Fruit fly (Drosophila melanogaster): Measurements from ENCODE around the gene CG7484.

The CG7484 gene

DNA sequence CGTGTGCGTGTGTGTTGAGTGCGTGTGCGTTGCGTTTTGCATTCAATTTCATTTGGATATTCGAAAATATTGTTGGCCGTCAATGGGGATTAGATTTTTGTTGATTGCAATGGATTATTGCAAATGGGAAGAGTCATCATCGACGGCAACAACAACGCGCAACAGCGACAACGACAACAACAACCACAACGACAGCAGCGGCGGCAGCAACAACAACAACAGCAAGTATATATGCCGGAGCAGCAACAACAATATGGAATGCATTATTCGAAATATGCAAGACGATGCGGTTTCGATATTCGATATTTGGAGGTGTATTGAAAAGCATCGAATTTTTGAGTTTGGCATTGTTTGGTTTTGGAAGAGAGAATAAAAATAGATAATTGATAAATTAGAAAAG lies 12.4 kb upstream of the CG7484 start:
- TF ChIP-seq Dll (optimal IDR thresholded peaks at IDR 0.05) (no peak), usp (GFP tag; optimal IDR thresholded peaks at IDR 0.05) (no peak), EcR (GFP tag; optimal IDR thresholded peaks at IDR 0.05) (no peak)

- TF ChIP-seq CG8478 (optimal IDR thresholded peaks at IDR 0.05) = no peak
- no peak for TF ChIP-seq psq (optimal IDR thresholded peaks at IDR 0.05)
- TF ChIP-seq Dll (optimal IDR thresholded peaks at IDR 0.05) = no peak
- no peak for TF ChIP-seq EcR (GFP tag; optimal IDR thresholded peaks at IDR 0.05)
Observed at dm6 chr3L:17643985-17644905, 10.2 kb upstream of the CG7484 start.

dm6 chr3L:17644906-17645244 lies 9.5 kb upstream of the CG7484 start, which contains the start of gene Pep:
Gene Pep (minus strand): TSS chr3L:17645036.
- no peak for TF ChIP-seq usp (GFP tag; optimal IDR thresholded peaks at IDR 0.05)
- TF ChIP-seq CG8478 (optimal IDR thresholded peaks at IDR 0.05) = no peak
- no peak for TF ChIP-seq pan (optimal IDR thresholded peaks at IDR 0.05)
- no peak for TF ChIP-seq psq (optimal IDR thresholded peaks at IDR 0.05)
- TF ChIP-seq Dll (optimal IDR thresholded peaks at IDR 0.05) = no peak
- no peak for TF ChIP-seq EcR (GFP tag; optimal IDR thresholded peaks at IDR 0.05)

dm6 chr3L:17646637-17647036 lies 7.8 kb upstream of the CG7484 start, which contains the start of gene CG43085:
Gene CG43085 (minus strand): TSS chr3L:17646737.
- TF ChIP-seq pan (optimal IDR thresholded peaks at IDR 0.05) (no peak), psq (optimal IDR thresholded peaks at IDR 0.05) (no peak), CG8478 (optimal IDR thresholded peaks at IDR 0.05) (no peak), Dll (optimal IDR thresholded peaks at IDR 0.05) (no peak), usp (GFP tag; optimal IDR thresholded peaks at IDR 0.05) (no peak), EcR (GFP tag; optimal IDR thresholded peaks at IDR 0.05) (no peak)

DNA sequence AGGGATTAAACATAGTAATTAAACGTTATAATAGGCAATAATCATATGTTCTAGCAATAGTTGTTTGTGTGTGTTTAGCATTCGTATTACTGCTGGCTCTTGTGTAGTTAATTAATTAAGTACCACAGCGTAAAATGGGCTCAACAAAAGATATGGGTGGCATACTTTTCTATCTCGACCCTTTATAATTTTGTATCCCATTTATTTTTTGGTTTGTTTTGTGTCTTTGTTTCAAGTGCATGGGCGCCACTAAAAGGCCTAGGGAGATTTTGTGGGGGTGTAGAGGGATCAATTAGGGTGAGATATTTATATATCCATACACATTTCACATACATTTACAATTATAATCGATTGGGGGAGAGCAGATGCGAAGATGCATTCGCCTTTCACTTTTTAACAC lies 6.9 kb upstream of the CG7484 start:
- TF ChIP-seq Dll (optimal IDR thresholded peaks at IDR 0.05) (no peak), EcR (GFP tag; optimal IDR thresholded peaks at IDR 0.05) (no peak), CG8478 (optimal IDR thresholded peaks at IDR 0.05) (no peak), pan (optimal IDR thresholded peaks at IDR 0.05) (no peak), psq (optimal IDR thresholded peaks at IDR 0.05) (no peak), usp (GFP tag; optimal IDR thresholded peaks at IDR 0.05) (no peak)

dm6 chr3L:17651717-17652651 lies 2.4 kb upstream of the CG7484 start:
- TF ChIP-seq psq (optimal IDR thresholded peaks at IDR 0.05) (no peak), usp (GFP tag; optimal IDR thresholded peaks at IDR 0.05) (no peak), EcR (GFP tag; optimal IDR thresholded peaks at IDR 0.05) (no peak), pan (optimal IDR thresholded peaks at IDR 0.05) (no peak), CG8478 (optimal IDR thresholded peaks at IDR 0.05) (no peak), Dll (optimal IDR thresholded peaks at IDR 0.05) (no peak)

DNA sequence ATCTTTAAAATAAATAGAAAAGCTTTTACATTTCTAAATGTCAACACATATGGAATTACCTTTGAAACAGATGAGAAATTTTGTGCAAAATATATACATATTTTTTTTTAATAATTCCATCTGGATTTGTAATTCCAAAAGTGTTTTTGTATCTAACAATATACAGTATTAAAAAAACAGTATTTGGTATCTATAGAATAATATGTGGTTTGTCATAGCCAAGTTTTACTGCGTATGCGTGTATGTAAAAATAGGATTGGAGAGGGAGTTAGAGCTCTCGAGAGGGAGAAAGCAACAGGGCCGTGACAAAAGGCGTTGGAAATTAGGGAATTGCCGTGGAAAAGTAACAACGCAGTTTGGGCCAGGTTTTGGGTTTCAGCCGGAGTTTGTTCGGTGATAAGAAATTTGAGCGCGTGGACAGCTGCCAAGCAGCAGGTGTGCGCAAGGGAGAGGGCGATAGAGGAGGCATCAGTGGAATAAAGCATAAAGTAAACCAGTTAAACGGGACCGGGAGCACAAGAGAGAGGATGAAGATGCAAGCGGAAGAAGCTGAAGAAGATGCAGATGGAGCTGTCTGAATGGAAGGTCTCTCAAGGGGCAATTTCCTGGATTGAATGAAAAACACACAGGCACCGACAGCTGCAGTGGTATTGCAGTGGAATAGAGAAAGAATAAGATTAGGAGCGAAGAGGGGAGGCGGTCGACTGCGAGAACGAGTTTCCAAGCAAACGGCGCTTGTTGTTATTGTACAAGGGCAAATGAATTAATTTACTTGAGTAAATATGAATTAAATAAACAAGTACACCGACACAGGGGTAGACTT lies 1.3 kb upstream of the CG7484 start:
- TF ChIP-seq CG8478 (optimal IDR thresholded peaks at IDR 0.05) = no peak
- TF ChIP-seq Dll (optimal IDR thresholded peaks at IDR 0.05) = no peak
- no peak for TF ChIP-seq psq (optimal IDR thresholded peaks at IDR 0.05)
- TF ChIP-seq EcR (GFP tag; optimal IDR thresholded peaks at IDR 0.05) = peak in 1 of 2 experiments; percentile 45
- no peak for TF ChIP-seq pan (optimal IDR thresholded peaks at IDR 0.05)

DNA sequence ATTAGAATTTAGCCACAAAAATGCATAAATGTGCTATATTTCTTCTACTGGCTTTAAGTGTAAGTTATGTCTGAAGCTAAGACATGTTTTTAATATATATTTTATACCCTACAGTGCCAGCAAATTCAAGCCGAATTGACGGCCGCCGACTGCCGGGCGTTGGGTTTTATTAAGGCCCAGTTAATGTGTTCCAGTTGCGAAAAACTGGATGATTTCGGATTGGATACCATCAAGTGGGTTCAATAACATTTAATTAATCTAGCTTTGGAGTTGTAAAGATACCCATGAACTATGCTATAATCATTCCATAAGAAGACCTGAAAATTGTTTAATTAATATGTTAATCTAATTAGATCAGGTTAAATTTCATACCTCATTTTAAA lies 242 bp downstream of the CG7484 start:
- no peak for TF ChIP-seq Dll (optimal IDR thresholded peaks at IDR 0.05)
- TF ChIP-seq usp (GFP tag; optimal IDR thresholded peaks at IDR 0.05) = no peak
- TF ChIP-seq EcR (GFP tag; optimal IDR thresholded peaks at IDR 0.05) = no peak
- TF ChIP-seq pan (optimal IDR thresholded peaks at IDR 0.05) = no peak
- TF ChIP-seq psq (optimal IDR thresholded peaks at IDR 0.05) = no peak
- TF ChIP-seq CG8478 (optimal IDR thresholded peaks at IDR 0.05) = no peak

- TF ChIP-seq psq (optimal IDR thresholded peaks at IDR 0.05) = no peak
- no peak for TF ChIP-seq pan (optimal IDR thresholded peaks at IDR 0.05)
- no peak for TF ChIP-seq CG8478 (optimal IDR thresholded peaks at IDR 0.05)
- no peak for TF ChIP-seq usp (GFP tag; optimal IDR thresholded peaks at IDR 0.05)
- no peak for TF ChIP-seq Dll (optimal IDR thresholded peaks at IDR 0.05)
Observed at dm6 chr3L:17655837-17656308, 1.5 kb downstream of the CG7484 start.

dm6 chr3L:17656716-17657395 lies 2.4 kb downstream of the CG7484 start:
- TF ChIP-seq EcR (GFP tag; optimal IDR thresholded peaks at IDR 0.05) = no peak
- no peak for TF ChIP-seq psq (optimal IDR thresholded peaks at IDR 0.05)
- TF ChIP-seq CG8478 (optimal IDR thresholded peaks at IDR 0.05) = no peak
- TF ChIP-seq Dll (optimal IDR thresholded peaks at IDR 0.05) = no peak
- TF ChIP-seq pan (optimal IDR thresholded peaks at IDR 0.05) = no peak
- no peak for TF ChIP-seq usp (GFP tag; optimal IDR thresholded peaks at IDR 0.05)
